Fruit fly (Drosophila melanogaster): ENCODE data around the gene Miro.

The Miro gene

dm6 chr3R:24068830-24069229 lies 30.2 kb upstream of the Miro start (continued):
- TF ChIP-seq az2 (GFP tag; optimal IDR thresholded peaks at IDR 0.05), result no peak
- peak; percentile 74 for TF ChIP-seq sens (GFP tag)
- TF ChIP-seq CG9437 (GFP tag; optimal IDR thresholded peaks at IDR 0.05), result no peak
- no peak for TF ChIP-seq CG18262 (tag; optimal IDR thresholded peaks at IDR 0.05)
- peak; percentile 23 for TF ChIP-seq Xbp1 (GFP tag; optimal IDR thresholded peaks at IDR 0.05)
- TF ChIP-seq CG9932 (GFP tag; IDR thresholded peaks at IDR 0.05), result no peak
- TF ChIP-seq Elba2 (GFP tag; optimal IDR thresholded peaks at IDR 0.05), result no peak
- no peak for TF ChIP-seq gfzf (GFP tag; optimal IDR thresholded peaks at IDR 0.05)
- peak; percentile 24 for TF ChIP-seq CG13624 (GFP tag; optimal IDR thresholded peaks at IDR 0.05)
- TF ChIP-seq Pdp1 (GFP tag; optimal IDR thresholded peaks at IDR 0.05), result no peak
- no peak for TF ChIP-seq da (GFP tag; optimal IDR thresholded peaks at IDR 0.05)
- TF ChIP-seq lilli (GFP tag; optimal IDR thresholded peaks at IDR 0.05), result peak; percentile 30
- TF ChIP-seq CG8765 (GFP tag; IDR thresholded peaks at IDR 0.05), result no peak
- TF ChIP-seq fd64A (GFP tag; optimal IDR thresholded peaks at IDR 0.05), result no peak
- TF ChIP-seq Asciz (GFP tag; optimal IDR thresholded peaks at IDR 0.05), result no peak
- no peak for TF ChIP-seq Lhr (GFP tag; optimal IDR thresholded peaks at IDR 0.05)
- TF ChIP-seq klu (GFP tag; IDR thresholded peaks at IDR 0.05), result no peak
- no peak for TF ChIP-seq CG12219 (GFP tag; optimal IDR thresholded peaks at IDR 0.05)
- no peak for TF ChIP-seq rib (GFP tag; IDR thresholded peaks at IDR 0.05)
- no peak for TF ChIP-seq fru (optimal IDR thresholded peaks at IDR 0.05)
- peak; percentile 22 for TF ChIP-seq bab2 (GFP tag; optimal IDR thresholded peaks at IDR 0.05)
- no peak for TF ChIP-seq CG3838 (GFP tag; optimal IDR thresholded peaks at IDR 0.05)
- no peak for TF ChIP-seq pzg (GFP tag; optimal IDR thresholded peaks at IDR 0.05)
- no peak for TF ChIP-seq bigmax (GFP tag; optimal IDR thresholded peaks at IDR 0.05)
- no peak for TF ChIP-seq hkb (optimal IDR thresholded peaks at IDR 0.05)
- no peak for TF ChIP-seq hkb (GFP tag; IDR thresholded peaks at IDR 0.05)
- TF ChIP-seq prd (optimal IDR thresholded peaks at IDR 0.05), result no peak
- TF ChIP-seq prd (GFP tag; IDR thresholded peaks at IDR 0.05), result no peak
- no peak for TF ChIP-seq CG14710 (tag; optimal IDR thresholded peaks at IDR 0.05)
- no peak for TF ChIP-seq CG34376 (GFP tag; optimal IDR thresholded peaks at IDR 0.05)
- no peak for TF ChIP-seq MESR4 (GFP tag; optimal IDR thresholded peaks at IDR 0.05)
- no peak for TF ChIP-seq CG9797 (GFP tag; optimal IDR thresholded peaks at IDR 0.05)
- no peak for TF ChIP-seq sisA (GFP tag; IDR thresholded peaks at IDR 0.05)
- TF ChIP-seq CG6654 (GFP tag; optimal IDR thresholded peaks at IDR 0.05), result no peak
- no peak for TF ChIP-seq chm (GFP tag; IDR thresholded peaks at IDR 0.05)
- TF ChIP-seq odd (GFP tag; optimal IDR thresholded peaks at IDR 0.05), result no peak
- no peak for TF ChIP-seq inv (GFP tag; IDR thresholded peaks at IDR 0.05; ENCODE audit: partially characterized antibody)
- TF ChIP-seq lmd (GFP tag; IDR thresholded peaks at IDR 0.05), result no peak
- no peak for TF ChIP-seq sqz (GFP tag; optimal IDR thresholded peaks at IDR 0.05)
- TF ChIP-seq CG12391 (tag; optimal IDR thresholded peaks at IDR 0.05), result peak; percentile 13
- no peak for TF ChIP-seq tll (GFP tag; optimal IDR thresholded peaks at IDR 0.05)
- TF ChIP-seq MBD-R2 (GFP tag; IDR thresholded peaks at IDR 0.05), result no peak
- TF ChIP-seq Dek (tag; optimal IDR thresholded peaks at IDR 0.05), result no peak
- TF ChIP-seq CG30403 (GFP tag; optimal IDR thresholded peaks at IDR 0.05), result peak; percentile 12
- TF ChIP-seq CG12744 (GFP tag; optimal IDR thresholded peaks at IDR 0.05), result no peak
- TF ChIP-seq btn (GFP tag; optimal IDR thresholded peaks at IDR 0.05), result no peak
- no peak for TF ChIP-seq jigr1 (GFP tag; IDR thresholded peaks at IDR 0.05)
- TF ChIP-seq CoRest (tag; optimal IDR thresholded peaks at IDR 0.05), result peak; percentile 22
- no peak for TF ChIP-seq gro (GFP tag; optimal IDR thresholded peaks at IDR 0.05)
- TF ChIP-seq gcm2 (GFP tag; optimal IDR thresholded peaks at IDR 0.05), result no peak
- TF ChIP-seq CG10366 (GFP tag; IDR thresholded peaks at IDR 0.05), result no peak
- TF ChIP-seq CG13424 (tag; optimal IDR thresholded peaks at IDR 0.05), result peak; percentile 44
- TF ChIP-seq aop (GFP tag; IDR thresholded peaks at IDR 0.05), result no peak

Data from whole organism, embryonic.